Fruit fly (Drosophila melanogaster): ENCODE data around the gene CG11409.

DNA sequence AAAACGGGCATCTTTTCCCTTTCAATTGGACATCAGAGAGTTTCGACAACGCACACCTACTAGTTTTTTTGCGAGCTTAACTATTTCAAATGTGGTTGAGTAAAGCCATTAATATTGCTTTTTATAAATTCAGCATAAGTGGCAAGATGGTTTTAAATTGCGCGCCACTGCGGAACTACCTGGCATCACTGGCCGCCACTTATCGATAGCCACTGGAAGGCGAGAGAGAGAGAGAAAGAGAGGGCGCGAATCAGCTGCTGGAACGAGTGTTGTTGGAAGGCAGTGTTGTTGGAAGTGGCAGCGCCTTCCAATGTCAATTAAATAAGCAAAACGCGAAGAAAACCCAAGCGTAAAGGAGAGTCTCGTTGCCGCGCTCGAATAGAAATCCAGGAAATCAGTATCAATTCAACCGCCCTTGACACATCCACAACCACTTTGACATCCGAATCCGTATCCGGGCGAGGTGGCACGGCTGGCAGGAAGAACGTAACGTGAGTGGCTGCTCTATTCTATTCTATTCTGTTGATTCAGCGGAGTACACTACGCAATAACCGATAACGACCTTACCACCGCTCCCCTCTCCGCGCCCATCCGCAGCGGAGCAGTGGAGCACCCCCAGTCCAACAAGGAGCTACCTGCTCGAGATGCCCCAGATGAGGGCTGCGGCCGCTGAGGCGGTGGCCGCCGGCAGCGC, 34.0 kb upstream of the CG11409 start, which contains the start of gene AMPKalpha:
- TF ChIP-seq psq (optimal IDR thresholded peaks at IDR 0.05) (no peak), pan (optimal IDR thresholded peaks at IDR 0.05) (no peak), CG8478 (optimal IDR thresholded peaks at IDR 0.05) (no peak), usp (GFP tag; optimal IDR thresholded peaks at IDR 0.05) (no peak)

All from whole organism.